Worm (Caenorhabditis elegans) whole organism, late embryonic: ENCODE results near the gene rft-1.

Source experiments
- K02D7.2 ChIP-seq: sonication (generic microtip); optimal IDR thresholded peaks from 2 replicates; lab custom pipeline; 2017; ENCODE audit warnings: mild to moderate bottlenecking, missing genetic modification characterization, missing compliant biosample characterization
- ahr-1 ChIP-seq: sonication (generic microtip); optimal IDR thresholded peaks from 2 replicates; lab custom pipeline; 2016; ENCODE audit warnings: missing genetic modification characterization, missing compliant biosample characterization
- ceh-18 ChIP-seq: sonication (generic microtip); optimal IDR thresholded peaks from 2 replicates; lab custom pipeline; 2016; ENCODE audit warnings: missing genetic modification characterization, missing compliant biosample characterization
- ceh-2 ChIP-seq: sonication (generic microtip); optimal IDR thresholded peaks from 2 replicates; lab custom pipeline; 2016; ENCODE audit warnings: missing genotype, missing genetic modification characterization, missing compliant biosample characterization
- ceh-22 ChIP-seq: sonication (generic microtip); optimal IDR thresholded peaks from 2 replicates; lab custom pipeline; 2017; ENCODE audit warnings: missing biosample characterization, missing genetic modification characterization
- ceh-24 ChIP-seq: sonication (generic microtip); optimal IDR thresholded peaks from 2 replicates; lab custom pipeline; 2016; ENCODE audit warnings: mild to moderate bottlenecking, missing genetic modification characterization, missing compliant biosample characterization
- ceh-34 ChIP-seq: sonication (generic microtip); optimal IDR thresholded peaks from 2 replicates; lab custom pipeline; 2016; ENCODE audit warnings: mild to moderate bottlenecking, missing genetic modification characterization, missing compliant biosample characterization
- ceh-45 ChIP-seq: fragments of 200-800 bp; sonication (Bioruptor generic); IDR thresholded peaks from 2 replicates; pipeline ENCODE4 v1.3.6; 2022; ENCODE audit warnings: missing genetic modification reagents, missing genetic modification characterization, missing compliant biosample characterization
- ceh-9 ChIP-seq: sonication (generic microtip); optimal IDR thresholded peaks from 2 replicates; lab custom pipeline; 2016; ENCODE audit warnings: mild to moderate bottlenecking, missing genetic modification characterization, inconsistent platforms, missing compliant biosample characterization
- dmd-4 ChIP-seq: sonication (generic microtip); optimal IDR thresholded peaks from 2 replicates; lab custom pipeline; 2016; ENCODE audit warnings: borderline replicate concordance, missing genetic modification characterization, missing compliant biosample characterization
- elt-2 ChIP-seq: sonication (generic microtip); optimal IDR thresholded peaks from 2 replicates; lab custom pipeline; 2016; ENCODE audit warnings: missing genetic modification reagents, missing genetic modification characterization, missing compliant biosample characterization
- ets-4 ChIP-seq: sonication (generic microtip); optimal IDR thresholded peaks from 2 replicates; lab custom pipeline; 2016; ENCODE audit warnings: missing genetic modification characterization, missing compliant biosample characterization
- fax-1 ChIP-seq: sonication (generic microtip); optimal IDR thresholded peaks from 2 replicates; lab custom pipeline; 2016; ENCODE audit warnings: missing genotype, missing genetic modification characterization, missing compliant biosample characterization
- fkh-10 ChIP-seq: fragments of 150-350 bp; optimal IDR thresholded peaks from 2 replicates; lab custom pipeline; 2014; ENCODE audit warnings: missing biosample characterization, missing genetic modification reagents, missing genetic modification characterization
- fkh-6 ChIP-seq: sonication (generic microtip); optimal IDR thresholded peaks from 2 replicates; lab custom pipeline; 2016; ENCODE audit warnings: missing genetic modification characterization, missing compliant biosample characterization
- gmeb-2 ChIP-seq: sonication (generic microtip); optimal IDR thresholded peaks from 2 replicates; lab custom pipeline; 2016; ENCODE audit warnings: missing genetic modification characterization, inconsistent platforms, missing compliant biosample characterization
- hlh-13 ChIP-seq: fragments of 200-800 bp; sonication (Bioruptor generic); optimal IDR thresholded peaks from 2 replicates; lab custom pipeline; 2018; ENCODE audit warnings: mild to moderate bottlenecking, missing genetic modification characterization, missing compliant biosample characterization
- hlh-15 ChIP-seq: sonication (generic microtip); optimal IDR thresholded peaks from 2 replicates; lab custom pipeline; 2016; ENCODE audit warnings: missing genetic modification characterization, missing compliant biosample characterization
- hlh-30 ChIP-seq: sonication (generic microtip); optimal IDR thresholded peaks from 2 replicates; lab custom pipeline; 2017; ENCODE audit warnings: antibody characterized with exemption, missing genetic modification characterization, missing compliant biosample characterization; ENCODE audit not compliant: insufficient read depth
- lin-11 ChIP-seq: fragments of 200-800 bp; sonication (Bioruptor generic); optimal IDR thresholded peaks from 2 replicates; lab custom pipeline; 2018; ENCODE audit warnings: mild to moderate bottlenecking, missing genetic modification characterization, missing compliant biosample characterization
- nfya-1 ChIP-seq: sonication (generic microtip); optimal IDR thresholded peaks from 2 replicates; lab custom pipeline; 2017; ENCODE audit warnings: missing genetic modification characterization, mild to moderate bottlenecking, missing compliant biosample characterization, antibody characterized with exemption, moderate library complexity
- nhr-11 ChIP-seq: fragments of 150-350 bp; optimal IDR thresholded peaks from 2 replicates; lab custom pipeline; 2014; ENCODE audit warnings: missing biosample characterization, missing genetic modification characterization
- nhr-232 ChIP-seq: sonication (generic microtip); optimal IDR thresholded peaks from 2 replicates; lab custom pipeline; 2016; ENCODE audit warnings: missing genetic modification characterization, missing compliant biosample characterization
- pat-9 ChIP-seq: fragments of 200-800 bp; sonication (Bioruptor generic); optimal IDR thresholded peaks from 2 replicates; lab custom pipeline; 2018; ENCODE audit warnings: mild to moderate bottlenecking, missing genetic modification characterization, moderate library complexity, missing compliant biosample characterization
- pax-1 ChIP-seq: fragments of 150-350 bp; optimal IDR thresholded peaks from 2 replicates; lab custom pipeline; 2014; ENCODE audit warnings: missing biosample characterization, missing genetic modification characterization
- sdc-2 ChIP-seq: sonication (generic microtip); optimal IDR thresholded peaks from 2 replicates; lab custom pipeline; 2016; ENCODE audit warnings: missing genotype, missing genetic modification characterization, missing compliant biosample characterization
- sox-2 ChIP-seq: fragments of 200-800 bp; sonication (Bioruptor generic); IDR thresholded peaks from 2 replicates; pipeline ENCODE4 v1.3.6; 2022; ENCODE audit warnings: missing genetic modification reagents, missing genetic modification characterization, missing compliant biosample characterization
- syd-9 ChIP-seq: sonication (generic microtip); optimal IDR thresholded peaks from 2 replicates; lab custom pipeline; 2016; ENCODE audit warnings: mild to moderate bottlenecking, missing genetic modification characterization, moderate library complexity, missing compliant biosample characterization
- tbx-7 ChIP-seq: sonication (generic microtip); optimal IDR thresholded peaks from 2 replicates; lab custom pipeline; 2016; ENCODE audit warnings: missing genotype, missing genetic modification characterization, missing compliant biosample characterization
- ttx-3 ChIP-seq: sonication (generic microtip); optimal IDR thresholded peaks from 2 replicates; lab custom pipeline; 2016; ENCODE audit warnings: missing genetic modification reagents, missing genetic modification characterization, missing compliant biosample characterization
- unc-3 ChIP-seq, 2 experiments: fragments of 200-800 bp in 1 of 2; sonication (Bioruptor generic) in 1 of 2; sonication (generic microtip) in 1 of 2; conservative IDR thresholded peaks in 1 of 2; optimal IDR thresholded peaks in 1 of 2; 2 replicates each; pipeline versions ENCODE4 v1.3.6 to Lab custom; 2016 to 2022; ENCODE audit warnings: missing compliant biosample characterization in 2 of 2, missing genetic modification characterization in 2 of 2, missing genetic modification reagents in 1 of 2
- unc-42 ChIP-seq: sonication (generic microtip); optimal IDR thresholded peaks from 2 replicates; lab custom pipeline; 2016; ENCODE audit warnings: missing genotype, missing genetic modification characterization, missing compliant biosample characterization
- ztf-16 ChIP-seq: sonication (generic microtip); optimal IDR thresholded peaks from 2 replicates; lab custom pipeline; 2017; ENCODE audit warnings: missing genetic modification characterization, missing compliant biosample characterization

rft-1 gene

DNA sequence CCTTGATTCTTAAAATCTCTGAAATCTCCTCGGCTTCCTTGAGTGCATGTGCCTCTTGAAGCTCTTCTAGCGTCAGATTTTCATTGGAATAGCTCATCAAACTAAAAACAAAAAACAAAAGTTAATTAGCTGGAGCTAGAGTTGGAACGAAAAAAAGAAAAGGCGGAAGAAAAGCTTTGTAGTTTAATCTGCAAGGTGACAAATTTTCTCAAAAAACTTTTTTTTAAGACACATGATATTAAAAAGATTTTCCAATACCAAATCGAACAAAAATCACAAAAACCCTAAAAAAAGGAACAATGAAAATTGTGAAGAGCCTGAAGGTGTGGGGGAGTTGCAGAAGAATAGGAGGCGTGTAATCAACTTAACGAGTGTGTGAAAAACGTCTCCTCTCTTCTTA is 11.6 kb upstream of the rft-1 start, which contains the start of gene gnrr-5:
Gene gnrr-5 (minus strand): TSS at position 101 of the 400 bp plus-strand sequence.
- no peak for TF ChIP-seq hlh-13
- no peak for TF ChIP-seq ets-4 (tag; lab: Kevin White, UChicago)
- no peak for TF ChIP-seq ceh-22 (tag; lab: Kevin White, UChicago)
- no peak for TF ChIP-seq nhr-232
- no peak for TF ChIP-seq sdc-2
- no peak for TF ChIP-seq pat-9 (tag; lab: Kevin White, UChicago)
- TF ChIP-seq tbx-7 (tag; lab: Kevin White, UChicago), result no peak
- no peak for TF ChIP-seq ztf-16 (tag; lab: Kevin White, UChicago)
- TF ChIP-seq sox-2 (GFP tag; lab: Robert Waterston, UW), result no peak
- TF ChIP-seq dmd-4 (tag; lab: Kevin White, UChicago), result no peak
- TF ChIP-seq unc-3 (GFP tag; conservative IDR thresholded peaks at IDR 0.05; lab: Robert Waterston, UW), result no peak
- TF ChIP-seq unc-3 (tag; optimal IDR thresholded peaks at IDR 0.05; lab: Kevin White, UChicago), result no peak
- TF ChIP-seq, all 69 proteins: peak for 0

DNA sequence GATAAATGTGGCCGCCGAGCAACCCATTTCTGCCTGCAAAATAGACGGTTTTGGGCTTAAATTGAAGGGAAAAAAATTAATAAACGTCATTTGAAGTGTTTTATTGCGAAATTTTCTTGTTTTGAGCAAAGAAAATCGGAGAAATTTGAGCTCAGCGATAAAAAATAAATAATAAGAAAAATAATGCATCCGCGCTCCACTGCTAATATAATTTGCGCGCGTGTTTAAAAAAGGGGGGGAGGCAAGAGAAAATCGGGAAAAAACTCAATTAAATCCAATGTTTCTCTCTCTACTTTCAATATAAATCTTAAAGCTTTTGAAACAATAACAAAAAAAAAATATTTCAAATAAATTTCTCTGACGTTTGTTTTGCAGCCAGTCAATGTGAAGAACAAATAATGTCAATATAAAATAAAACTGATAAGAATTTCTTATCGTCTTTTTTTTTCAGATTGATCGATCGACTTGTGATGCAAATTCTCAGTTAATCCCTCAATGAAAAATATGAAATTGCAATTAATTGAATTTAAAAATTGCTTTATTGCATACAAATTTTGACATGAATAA is 7.6 kb upstream of the rft-1 start, which contains the start of gene rft-2:
Gene rft-2 (minus strand): TSS at position 41 of the 567 bp plus-strand sequence.
- no peak for TF ChIP-seq hlh-13
- TF ChIP-seq ceh-34 (tag; lab: Kevin White, UChicago), result peak; percentile 22
- TF ChIP-seq elt-2, result peak; percentile 70
- TF ChIP-seq nfya-1 (tag; lab: Kevin White, UChicago), result peak; percentile 15
- peak; percentile 2 for TF ChIP-seq ceh-2
- TF ChIP-seq unc-42 (tag; lab: Kevin White, UChicago), result peak; percentile 90
- TF ChIP-seq fax-1 (tag; lab: Kevin White, UChicago), result no peak

DNA sequence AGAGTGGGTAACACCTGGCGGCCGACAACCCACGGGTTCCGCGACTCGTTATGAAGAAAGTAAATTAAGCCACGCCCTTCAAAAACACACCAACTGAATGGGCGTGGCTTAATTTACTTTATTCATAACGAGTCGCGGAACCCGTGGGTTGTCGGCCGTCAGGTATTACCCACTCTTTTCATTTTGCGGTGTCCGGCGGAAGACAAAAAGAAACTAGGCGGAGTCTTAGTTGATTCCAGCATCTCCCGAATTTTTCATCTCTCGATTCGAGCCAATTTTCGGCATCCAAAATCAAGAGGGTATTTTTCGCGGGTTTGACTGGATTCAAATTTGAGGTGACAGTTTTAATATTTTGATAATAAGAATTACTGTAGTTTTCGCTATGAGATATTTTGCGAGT is 4.6 kb upstream of the rft-1 start:
- TF ChIP-seq gmeb-2 (no peak), nhr-11 (tag; lab: Kevin White, UChicago) (no peak), elt-2 (no peak)
- TF ChIP-seq, all 69 proteins: peak for 0

DNA sequence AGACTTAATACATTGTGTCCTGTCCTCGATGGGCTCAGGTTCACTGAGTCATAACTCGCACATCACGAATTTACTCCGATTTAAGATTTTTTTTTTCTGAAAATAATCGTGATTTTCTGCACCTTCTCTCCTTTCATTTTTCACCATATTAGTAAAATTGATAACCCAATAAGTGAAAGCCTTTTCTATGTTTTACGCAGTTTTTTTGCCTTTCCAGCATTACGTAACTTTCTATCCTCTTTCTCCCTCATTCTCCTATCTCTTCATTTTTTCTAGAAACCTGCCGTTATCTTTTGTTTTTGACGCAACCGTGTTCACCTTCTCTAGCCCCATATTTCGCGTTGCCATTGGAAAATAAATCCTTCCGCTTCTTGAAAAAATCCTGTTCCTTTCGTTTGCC is 5.8 kb downstream of the rft-1 start:
- TF ChIP-seq ceh-2 (no peak), nfya-1 (tag; lab: Kevin White, UChicago) (no peak), ztf-16 (tag; lab: Kevin White, UChicago) (no peak), ceh-9 (tag; lab: Kevin White, UChicago) (no peak), fkh-10 (GFP tag; lab: Kevin White, UChicago) (no peak), lin-11 (no peak), hlh-15 (tag; lab: Kevin White, UChicago) (no peak), ceh-45 (no peak), hlh-30 (tag; lab: Kevin White, UChicago) (no peak), gmeb-2 (no peak), ahr-1 (tag; lab: Kevin White, UChicago) (no peak), ceh-18 (tag; lab: Kevin White, UChicago) (no peak), pax-1 (tag; lab: Kevin White, UChicago) (no peak), K02D7.2 (tag; lab: Kevin White, UChicago) (no peak), fkh-6 (tag; lab: Kevin White, UChicago) (no peak), ceh-24 (no peak)

DNA sequence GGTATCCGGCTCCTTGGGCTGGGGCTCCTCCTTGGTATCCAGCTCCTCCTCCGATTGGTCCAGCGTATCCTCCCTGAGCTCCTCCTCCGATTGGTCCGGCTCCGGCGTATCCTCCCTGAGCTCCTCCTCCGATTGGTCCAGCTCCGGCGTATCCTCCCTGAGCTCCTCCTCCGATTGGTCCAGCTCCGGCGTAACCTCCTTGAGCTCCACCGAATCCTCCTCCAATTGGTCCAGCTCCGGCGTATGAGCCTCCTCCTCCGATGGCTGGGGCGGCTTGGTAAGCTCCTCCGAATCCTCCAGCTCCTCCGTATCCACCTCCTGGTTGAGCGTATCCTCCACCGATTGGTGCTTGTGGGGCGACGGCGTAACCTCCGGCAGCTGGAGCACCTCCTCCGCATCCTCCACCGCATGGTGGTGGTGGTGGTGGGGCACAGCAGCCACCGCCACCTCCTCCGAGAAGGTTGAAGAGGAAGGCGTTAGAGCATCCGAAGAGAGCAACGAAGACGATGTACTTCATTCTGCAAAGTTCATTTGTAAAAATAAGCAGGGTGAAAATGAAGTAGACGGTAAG is 7.5 kb downstream of the rft-1 start, which contains the start of gene Y47D7A.13:
Gene Y47D7A.13 (minus strand): TSS at position 517 of the 571 bp plus-strand sequence.
- TF ChIP-seq syd-9 (tag; lab: Kevin White, UChicago) (no peak), dmd-4 (tag; lab: Kevin White, UChicago) (peak; percentile 39), ttx-3 (tag; lab: Kevin White, UChicago) (no peak)
- TF ChIP-seq, all 69 proteins: peak for 1
